Worm (Caenorhabditis elegans) whole organism, late embryonic: Measurements from ENCODE around the gene nas-29.
A peak's percentile ranks its signal among the peaks of the same experiment; 100 is the strongest.

Source experiments
- F13H6.1 ChIP-seq: sonication (generic microtip); optimal IDR thresholded peaks from 2 replicates; lab custom pipeline; 2016; ENCODE audit warnings: missing genetic modification characterization, missing compliant biosample characterization
- K02D7.2 ChIP-seq: sonication (generic microtip); optimal IDR thresholded peaks from 2 replicates; lab custom pipeline; 2017; ENCODE audit warnings: mild to moderate bottlenecking, missing genetic modification characterization, missing compliant biosample characterization
- K09A11.1 ChIP-seq: sonication (generic microtip); optimal IDR thresholded peaks from 2 replicates; lab custom pipeline; 2017; ENCODE audit warnings: antibody characterized with exemption, mild to moderate bottlenecking, missing genetic modification characterization, missing compliant biosample characterization; ENCODE audit not compliant: insufficient read depth
- ahr-1 ChIP-seq: sonication (generic microtip); optimal IDR thresholded peaks from 2 replicates; lab custom pipeline; 2016; ENCODE audit warnings: missing genetic modification characterization, missing compliant biosample characterization
- ceh-18 ChIP-seq: sonication (generic microtip); optimal IDR thresholded peaks from 2 replicates; lab custom pipeline; 2016; ENCODE audit warnings: missing genetic modification characterization, missing compliant biosample characterization
- ceh-19 ChIP-seq: fragments of 200-800 bp; sonication (Bioruptor generic); optimal IDR thresholded peaks from 2 replicates; lab custom pipeline; 2018; ENCODE audit warnings: mild to moderate bottlenecking, missing genetic modification characterization, missing compliant biosample characterization
- ceh-24 ChIP-seq: sonication (generic microtip); optimal IDR thresholded peaks from 2 replicates; lab custom pipeline; 2016; ENCODE audit warnings: mild to moderate bottlenecking, missing genetic modification characterization, missing compliant biosample characterization
- ceh-34 ChIP-seq: sonication (generic microtip); optimal IDR thresholded peaks from 2 replicates; lab custom pipeline; 2016; ENCODE audit warnings: mild to moderate bottlenecking, missing genetic modification characterization, missing compliant biosample characterization
- ceh-45 ChIP-seq: fragments of 200-800 bp; sonication (Bioruptor generic); IDR thresholded peaks from 2 replicates; pipeline ENCODE4 v1.3.6; 2022; ENCODE audit warnings: missing genetic modification reagents, missing genetic modification characterization, missing compliant biosample characterization
- ceh-48 ChIP-seq: sonication (generic microtip); optimal IDR thresholded peaks from 2 replicates; lab custom pipeline; 2016; ENCODE audit warnings: missing genetic modification characterization, inconsistent platforms, missing compliant biosample characterization
- ceh-6 ChIP-seq: fragments of 200-800 bp; sonication (Bioruptor generic); optimal IDR thresholded peaks from 2 replicates; lab custom pipeline; 2018; ENCODE audit warnings: mild to moderate bottlenecking, missing genetic modification characterization, missing compliant biosample characterization
- dmd-4 ChIP-seq: sonication (generic microtip); optimal IDR thresholded peaks from 2 replicates; lab custom pipeline; 2016; ENCODE audit warnings: borderline replicate concordance, missing genetic modification characterization, missing compliant biosample characterization
- elt-2 ChIP-seq: sonication (generic microtip); optimal IDR thresholded peaks from 2 replicates; lab custom pipeline; 2016; ENCODE audit warnings: missing genetic modification reagents, missing genetic modification characterization, missing compliant biosample characterization
- elt-4 ChIP-seq: sonication (generic microtip); optimal IDR thresholded peaks from 2 replicates; lab custom pipeline; 2016; ENCODE audit warnings: missing genetic modification characterization, missing compliant biosample characterization
- ets-4 ChIP-seq: sonication (generic microtip); optimal IDR thresholded peaks from 2 replicates; lab custom pipeline; 2016; ENCODE audit warnings: missing genetic modification characterization, missing compliant biosample characterization
- eyg-1 ChIP-seq: sonication (generic microtip); optimal IDR thresholded peaks from 2 replicates; lab custom pipeline; 2016; ENCODE audit warnings: missing genotype, missing genetic modification characterization, missing compliant biosample characterization
- gmeb-2 ChIP-seq: sonication (generic microtip); optimal IDR thresholded peaks from 2 replicates; lab custom pipeline; 2016; ENCODE audit warnings: missing genetic modification characterization, inconsistent platforms, missing compliant biosample characterization
- hlh-13 ChIP-seq: fragments of 200-800 bp; sonication (Bioruptor generic); optimal IDR thresholded peaks from 2 replicates; lab custom pipeline; 2018; ENCODE audit warnings: mild to moderate bottlenecking, missing genetic modification characterization, missing compliant biosample characterization
- hlh-30 ChIP-seq: sonication (generic microtip); optimal IDR thresholded peaks from 2 replicates; lab custom pipeline; 2017; ENCODE audit warnings: antibody characterized with exemption, missing genetic modification characterization, missing compliant biosample characterization; ENCODE audit not compliant: insufficient read depth
- hlh-6 ChIP-seq: sonication (generic microtip); optimal IDR thresholded peaks from 2 replicates; lab custom pipeline; 2016; ENCODE audit warnings: missing genotype, missing genetic modification characterization, missing compliant biosample characterization
- lim-6 ChIP-seq: sonication (generic microtip); optimal IDR thresholded peaks from 2 replicates; lab custom pipeline; 2016; ENCODE audit warnings: missing genetic modification characterization, missing compliant biosample characterization
- lin-11 ChIP-seq: fragments of 200-800 bp; sonication (Bioruptor generic); optimal IDR thresholded peaks from 2 replicates; lab custom pipeline; 2018; ENCODE audit warnings: mild to moderate bottlenecking, missing genetic modification characterization, missing compliant biosample characterization
- madf-2 ChIP-seq: sonication (generic microtip); optimal IDR thresholded peaks from 2 replicates; lab custom pipeline; 2017; ENCODE audit warnings: missing genetic modification characterization, missing compliant biosample characterization
- nfya-1 ChIP-seq: sonication (generic microtip); optimal IDR thresholded peaks from 2 replicates; lab custom pipeline; 2017; ENCODE audit warnings: missing genetic modification characterization, mild to moderate bottlenecking, missing compliant biosample characterization, antibody characterized with exemption, moderate library complexity
- nhr-11 ChIP-seq: fragments of 150-350 bp; optimal IDR thresholded peaks from 2 replicates; lab custom pipeline; 2014; ENCODE audit warnings: missing biosample characterization, missing genetic modification characterization
- nhr-232 ChIP-seq: sonication (generic microtip); optimal IDR thresholded peaks from 2 replicates; lab custom pipeline; 2016; ENCODE audit warnings: missing genetic modification characterization, missing compliant biosample characterization
- pag-3 ChIP-seq: sonication (generic microtip); optimal IDR thresholded peaks from 2 replicates; lab custom pipeline; 2016; ENCODE audit warnings: missing compliant biosample characterization, missing genetic modification characterization, borderline replicate concordance
- pax-1 ChIP-seq: fragments of 150-350 bp; optimal IDR thresholded peaks from 2 replicates; lab custom pipeline; 2014; ENCODE audit warnings: missing biosample characterization, missing genetic modification characterization
- pha-2 ChIP-seq: sonication (generic microtip); optimal IDR thresholded peaks from 2 replicates; lab custom pipeline; 2017; ENCODE audit warnings: mild to moderate bottlenecking, missing genetic modification characterization, missing compliant biosample characterization
- pha-4 ChIP-seq: fragments of 150-350 bp; optimal IDR thresholded peaks from 2 replicates; lab custom pipeline; 2018; ENCODE audit warnings: missing biosample characterization, missing genetic modification reagents, missing genetic modification characterization
- pros-1 ChIP-seq: fragments of 150-350 bp; optimal IDR thresholded peaks from 2 replicates; lab custom pipeline; 2014; ENCODE audit warnings: missing biosample characterization, missing genetic modification reagents, missing genetic modification characterization
- ref-2 ChIP-seq: sonication (generic microtip); optimal IDR thresholded peaks from 2 replicates; lab custom pipeline; 2016; ENCODE audit warnings: missing genetic modification characterization, missing compliant biosample characterization
- sdc-2 ChIP-seq: sonication (generic microtip); optimal IDR thresholded peaks from 2 replicates; lab custom pipeline; 2016; ENCODE audit warnings: missing genotype, missing genetic modification characterization, missing compliant biosample characterization
- tbx-2 ChIP-seq: sonication (generic microtip); optimal IDR thresholded peaks from 2 replicates; lab custom pipeline; 2016; ENCODE audit warnings: missing genetic modification characterization, missing compliant biosample characterization
- ttx-3 ChIP-seq: sonication (generic microtip); optimal IDR thresholded peaks from 2 replicates; lab custom pipeline; 2016; ENCODE audit warnings: missing genetic modification reagents, missing genetic modification characterization, missing compliant biosample characterization
- unc-3 ChIP-seq, 2 experiments: fragments of 200-800 bp in 1 of 2; sonication (Bioruptor generic) in 1 of 2; sonication (generic microtip) in 1 of 2; conservative IDR thresholded peaks in 1 of 2; optimal IDR thresholded peaks in 1 of 2; 2 replicates each; pipeline versions ENCODE4 v1.3.6 to Lab custom; 2016 to 2022; ENCODE audit warnings: missing compliant biosample characterization in 2 of 2, missing genetic modification characterization in 2 of 2, missing genetic modification reagents in 1 of 2
- unc-55 ChIP-seq: sonication (generic microtip); optimal IDR thresholded peaks from 2 replicates; lab custom pipeline; 2017; ENCODE audit warnings: missing biosample characterization, missing genetic modification reagents, missing genetic modification characterization
- unc-86 ChIP-seq: sonication (generic microtip); optimal IDR thresholded peaks from 2 replicates; lab custom pipeline; 2016; ENCODE audit warnings: missing genetic modification characterization, missing compliant biosample characterization
- zip-5 ChIP-seq: sonication (generic microtip); optimal IDR thresholded peaks from 2 replicates; lab custom pipeline; 2016; ENCODE audit warnings: missing genetic modification characterization, missing compliant biosample characterization
- ztf-16 ChIP-seq: sonication (generic microtip); optimal IDR thresholded peaks from 2 replicates; lab custom pipeline; 2017; ENCODE audit warnings: missing genetic modification characterization, missing compliant biosample characterization

The nas-29 gene

DNA sequence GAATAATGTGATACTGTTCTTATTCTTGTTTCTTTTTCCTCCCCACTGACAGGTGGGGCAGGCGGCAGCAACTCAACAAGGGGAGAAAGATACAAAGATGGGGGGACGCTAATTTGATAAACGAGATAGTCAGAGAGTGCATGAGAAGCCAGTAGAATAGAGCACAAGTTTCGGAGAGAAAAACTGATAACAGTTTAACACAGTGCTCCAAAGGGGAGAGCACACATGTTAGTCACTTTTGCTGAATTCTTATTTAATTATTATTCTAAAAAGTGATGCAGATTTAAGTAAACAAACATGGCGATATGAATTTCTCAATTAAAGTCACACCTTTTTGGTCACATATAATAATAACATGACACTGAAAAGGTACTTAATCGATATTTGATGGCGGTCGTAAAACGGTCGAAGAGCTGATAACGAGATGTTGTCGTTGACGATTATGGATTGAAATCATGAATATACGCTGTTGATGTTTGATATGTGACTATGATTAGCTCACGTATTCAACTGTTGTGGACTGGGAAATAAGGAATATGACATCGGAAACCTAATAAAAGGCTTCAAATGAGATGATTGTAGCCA lies 44.2 kb upstream of the nas-29 start:
- TF ChIP-seq ttx-3 (tag; lab: Kevin White, UChicago) (no peak), pax-1 (tag; lab: Kevin White, UChicago) (no peak), ahr-1 (tag; lab: Kevin White, UChicago) (no peak), madf-2 (tag; lab: Kevin White, UChicago) (no peak), elt-2 (tag; lab: Kevin White, UChicago) (peak; percentile 88)

DNA sequence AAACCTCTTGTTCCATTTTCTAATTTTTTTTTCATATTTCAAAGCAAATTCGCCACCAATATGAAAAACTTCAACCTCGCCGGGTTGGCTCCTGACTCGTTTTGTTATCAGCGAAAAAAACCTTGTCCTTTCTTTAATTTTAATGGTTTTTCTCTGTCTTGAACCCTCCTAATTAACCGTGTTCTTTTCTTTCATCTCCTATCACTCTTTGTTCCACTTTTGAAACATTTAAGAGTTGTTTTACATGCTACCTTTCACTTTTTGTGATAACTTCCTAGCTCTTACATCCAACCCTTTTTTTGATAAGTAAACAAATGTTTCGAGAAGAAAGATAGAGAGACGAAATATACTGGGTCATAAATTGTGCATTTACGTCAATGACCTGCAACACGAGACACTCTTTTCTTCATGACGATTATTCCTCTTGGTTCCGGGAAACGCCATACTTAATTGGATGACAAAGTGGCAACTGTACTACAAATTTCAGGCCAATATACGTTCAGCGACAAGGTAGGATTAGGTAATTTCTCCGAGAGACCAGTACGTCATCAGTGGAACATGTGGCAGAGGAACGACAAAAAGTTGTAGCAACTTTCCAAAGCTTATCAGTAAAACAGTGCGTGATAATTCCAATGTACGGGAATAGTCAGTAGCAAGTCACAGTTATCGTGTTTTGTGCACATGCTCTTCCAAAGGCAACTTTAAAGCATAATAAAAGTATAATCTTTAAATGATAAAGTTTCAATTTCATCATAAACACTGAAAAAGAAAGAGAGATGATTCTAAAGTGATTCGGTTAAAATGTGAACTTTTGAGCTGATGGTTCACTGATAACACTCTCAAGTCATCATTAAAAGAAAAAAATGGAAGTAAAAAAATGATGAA lies 43.1 kb upstream of the nas-29 start:
- no peak for TF ChIP-seq ets-4 (tag; lab: Kevin White, UChicago)
- peak; percentile 83 for TF ChIP-seq elt-2 (tag; lab: Kevin White, UChicago)
- TF ChIP-seq hlh-6 (tag; lab: Kevin White, UChicago), result no peak

DNA sequence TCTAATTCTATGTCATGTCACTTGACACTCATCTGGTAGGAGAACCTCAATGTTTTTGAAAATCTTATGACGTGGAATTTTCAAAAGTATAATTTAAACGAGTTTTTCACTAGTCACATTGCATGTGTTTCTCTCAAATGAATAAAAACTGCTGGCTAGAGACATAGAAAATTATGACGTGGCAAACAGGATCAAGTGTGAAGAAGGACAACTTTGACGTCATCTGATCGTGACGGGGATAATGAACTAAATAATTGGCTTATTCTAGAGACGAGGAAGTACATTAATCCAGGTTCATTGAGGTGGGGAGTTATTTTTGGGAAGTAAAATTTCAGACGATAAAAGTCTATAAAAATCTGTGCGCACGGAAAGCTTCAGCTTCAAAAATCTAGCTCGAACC lies 41.4 kb upstream of the nas-29 start:
- TF ChIP-seq sdc-2 (tag; lab: Kevin White, UChicago) (no peak), ceh-34 (no peak), ceh-19 (GFP tag; lab: Kevin White, UChicago) (no peak), pax-1 (tag; lab: Kevin White, UChicago) (no peak), elt-2 (tag; lab: Kevin White, UChicago) (no peak), elt-4 (no peak), ttx-3 (tag; lab: Kevin White, UChicago) (no peak), ztf-16 (tag; lab: Kevin White, UChicago) (no peak), ref-2 (tag; lab: Kevin White, UChicago) (no peak), pros-1 (tag; lab: Kevin White, UChicago) (no peak), eyg-1 (tag; lab: Kevin White, UChicago) (no peak), lim-6 (no peak), dmd-4 (tag; lab: Kevin White, UChicago) (no peak), nhr-232 (tag; lab: Kevin White, UChicago) (no peak), lin-11 (tag; lab: Kevin White, UChicago) (no peak)
- TF ChIP-seq, all 69 proteins: peak for 0

DNA sequence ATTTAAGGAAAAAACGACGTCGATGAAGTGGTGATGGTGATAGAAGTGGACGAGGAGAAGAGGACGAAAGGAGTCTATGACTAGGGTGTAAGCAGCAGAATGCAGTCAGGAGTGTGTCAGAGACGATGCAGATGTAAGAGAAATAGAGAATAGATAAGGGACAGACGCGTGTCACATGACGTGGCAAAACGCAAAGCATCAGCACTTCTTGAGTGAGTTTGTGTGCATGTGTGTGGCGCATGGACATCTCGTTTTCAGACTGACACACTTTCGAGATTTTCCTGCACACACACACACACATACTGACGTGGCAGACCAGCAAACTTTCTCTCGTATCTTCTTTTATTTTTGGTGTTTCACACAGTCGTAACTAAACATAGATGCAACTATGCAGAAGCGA lies 40.6 kb upstream of the nas-29 start:
- TF ChIP-seq elt-2 (tag; lab: Kevin White, UChicago), result peak; percentile 89
- 0 out of 2 replicates have a peak, but pooled peaks have one; percentile 31 for TF ChIP-seq ceh-45 (GFP tag; lab: Robert Waterston, UW)
- TF ChIP-seq hlh-30, result peak; percentile 89
- peak; percentile 14 for TF ChIP-seq nfya-1
- peak; percentile 43 for TF ChIP-seq unc-55 (GFP tag; lab: Kevin White, UChicago)
- no peak for TF ChIP-seq F13H6.1
- TF ChIP-seq K09A11.1 (tag; lab: Kevin White, UChicago), result no peak
- TF ChIP-seq, all 69 proteins: peak for 5

DNA sequence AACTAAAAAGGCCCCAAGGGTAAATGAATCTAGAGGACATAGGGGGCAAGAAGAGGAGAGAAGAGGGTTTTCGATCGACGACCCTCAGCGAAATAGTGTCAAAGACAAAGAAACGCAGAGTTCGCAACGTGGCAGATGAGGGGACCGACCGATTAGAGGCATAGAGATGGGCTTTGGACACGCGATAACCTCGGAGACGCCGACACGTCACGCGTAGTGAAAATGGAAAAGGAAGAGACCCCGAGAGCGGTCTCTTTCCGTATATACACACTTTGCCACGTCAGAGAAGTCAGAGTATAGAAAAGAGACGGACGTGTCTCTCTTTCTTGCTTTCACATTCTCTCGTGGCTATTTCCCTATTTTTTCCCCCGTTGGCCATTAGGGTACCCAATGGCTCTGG lies 39.7 kb upstream of the nas-29 start:
- TF ChIP-seq ceh-48 (tag; lab: Kevin White, UChicago), result no peak
- no peak for TF ChIP-seq pag-3
- no peak for TF ChIP-seq ttx-3 (tag; lab: Kevin White, UChicago)
- TF ChIP-seq ceh-45 (GFP tag; lab: Robert Waterston, UW), result no peak
- no peak for TF ChIP-seq pha-4 (tag; lab: Kevin White, UChicago)
- TF ChIP-seq madf-2 (tag; lab: Kevin White, UChicago), result peak; percentile 15
- TF ChIP-seq nhr-11 (tag; lab: Kevin White, UChicago), result no peak
- TF ChIP-seq K02D7.2 (tag; lab: Kevin White, UChicago), result no peak
- TF ChIP-seq nfya-1, result peak; percentile 80
- TF ChIP-seq ceh-19 (GFP tag; lab: Kevin White, UChicago), result no peak
- TF ChIP-seq gmeb-2 (tag; lab: Kevin White, UChicago), result no peak
- no peak for TF ChIP-seq unc-3 (GFP tag; conservative IDR thresholded peaks at IDR 0.05; lab: Robert Waterston, UW)
- TF ChIP-seq unc-3 (tag; optimal IDR thresholded peaks at IDR 0.05; lab: Kevin White, UChicago), result peak; percentile 30
- no peak for TF ChIP-seq hlh-13 (GFP tag; lab: Kevin White, UChicago)
- TF ChIP-seq tbx-2, result peak; percentile 55
- no peak for TF ChIP-seq lin-11 (tag; lab: Kevin White, UChicago)
- no peak for TF ChIP-seq ceh-24 (tag; lab: Kevin White, UChicago)
- TF ChIP-seq unc-86, result no peak
- TF ChIP-seq ceh-6 (GFP tag; lab: Kevin White, UChicago), result no peak
- peak; percentile 61 for TF ChIP-seq ref-2 (tag; lab: Kevin White, UChicago)
- TF ChIP-seq pha-2 (tag; lab: Kevin White, UChicago), result no peak
- TF ChIP-seq K09A11.1 (tag; lab: Kevin White, UChicago), result peak; percentile 12
- TF ChIP-seq ceh-18 (tag; lab: Kevin White, UChicago), result peak; percentile 74
- TF ChIP-seq pax-1 (tag; lab: Kevin White, UChicago), result no peak
- no peak for TF ChIP-seq zip-5 (tag; lab: Kevin White, UChicago)
- no peak for TF ChIP-seq ztf-16 (tag; lab: Kevin White, UChicago)
